Fruit fly (Drosophila melanogaster): ENCODE data around the gene AP-1gamma.

AP-1gamma gene

dm6 chrX:9060078-9060477 is 48.4 kb upstream of the AP-1gamma start (continued):
- TF ChIP-seq aop (GFP tag; IDR thresholded peaks at IDR 0.05) (no peak), CG6791 (GFP tag; IDR thresholded peaks at IDR 0.05; ENCODE audit: partially characterized antibody) (no peak), CG6854 (GFP tag; optimal IDR thresholded peaks at IDR 0.05) (peak; percentile 64), Tbp (GFP tag; optimal IDR thresholded peaks at IDR 0.05) (no peak), CG7839 (tag; optimal IDR thresholded peaks at IDR 0.05) (peak; percentile 75), CG12219 (GFP tag; optimal IDR thresholded peaks at IDR 0.05) (peak; percentile 82), tx (GFP tag; optimal IDR thresholded peaks at IDR 0.05) (no peak), CG2678 (tag; optimal IDR thresholded peaks at IDR 0.05) (peak; percentile 87), Camta (GFP tag; optimal IDR thresholded peaks at IDR 0.05) (peak; percentile 52), Ptx1 (GFP tag; IDR thresholded peaks at IDR 0.05) (peak; percentile 63), Hsf (GFP tag; optimal IDR thresholded peaks at IDR 0.05) (peak; percentile 55), dati (GFP tag; IDR thresholded peaks at IDR 0.05) (no peak), CG12104 (GFP tag; optimal IDR thresholded peaks at IDR 0.05) (peak; percentile 54), CG33213 (GFP tag; optimal IDR thresholded peaks at IDR 0.05) (no peak), Poxn (GFP tag; IDR thresholded peaks at IDR 0.05) (no peak), CG4707 (GFP tag; optimal IDR thresholded peaks at IDR 0.05) (peak; percentile 49), row (GFP tag; IDR thresholded peaks at IDR 0.05) (peak; percentile 85), CG4424 (GFP tag; optimal IDR thresholded peaks at IDR 0.05) (peak; percentile 64), CG11723 (GFP tag; optimal IDR thresholded peaks at IDR 0.05) (peak; percentile 42), Hr39 (optimal IDR thresholded peaks at IDR 0.05) (no peak), Fer2 (tag; optimal IDR thresholded peaks at IDR 0.05) (peak; percentile 13), knrl (GFP tag; IDR thresholded peaks at IDR 0.05; ENCODE audit: partially characterized antibody) (no peak), CG30403 (GFP tag; optimal IDR thresholded peaks at IDR 0.05) (peak; percentile 75), Neu2 (GFP tag; optimal IDR thresholded peaks at IDR 0.05; ENCODE audit: borderline replicate concordance) (no peak), TFAM (GFP tag; optimal IDR thresholded peaks at IDR 0.05) (no peak), CG12155 (GFP tag; optimal IDR thresholded peaks at IDR 0.05) (peak; percentile 26), trh (GFP tag; optimal IDR thresholded peaks at IDR 0.05) (no peak), tap (tag; optimal IDR thresholded peaks at IDR 0.05) (peak; percentile 85), so (GFP tag; IDR thresholded peaks at IDR 0.05) (peak; percentile 71; the same call in 2 of the 3 replicates), CG6175 (GFP tag; IDR thresholded peaks at IDR 0.05) (no peak), CG3995 (GFP tag; optimal IDR thresholded peaks at IDR 0.05) (peak; percentile 23), da (GFP tag; optimal IDR thresholded peaks at IDR 0.05) (no peak), CG13775 (GFP tag; optimal IDR thresholded peaks at IDR 0.05) (no peak), zen2 (GFP tag; IDR thresholded peaks at IDR 0.05; ENCODE audit: partially characterized antibody) (no peak), CG2120 (GFP tag; optimal IDR thresholded peaks at IDR 0.05) (peak; percentile 59), peb (GFP tag; IDR thresholded peaks at IDR 0.05) (peak; percentile 31; the same call in 1 of the 2 replicates), E2f2 (GFP tag; IDR thresholded peaks at IDR 0.05) (peak; percentile 63; the same call in 1 of the 2 replicates), sim (GFP tag; IDR thresholded peaks at IDR 0.05) (no peak), CG10274 (GFP tag; optimal IDR thresholded peaks at IDR 0.05) (peak; percentile 24), ranshi (GFP tag; IDR thresholded peaks at IDR 0.05) (peak; percentile 80), lbe (GFP tag; optimal IDR thresholded peaks at IDR 0.05) (peak; percentile 14), Dll (GFP tag; IDR thresholded peaks at IDR 0.05; ENCODE audit: partially characterized antibody) (no peak), CG34422 (GFP tag; IDR thresholded peaks at IDR 0.05) (peak; percentile 64; the same call in 1 of the 3 replicates), CG14441 (GFP tag; IDR thresholded peaks at IDR 0.05) (peak; percentile 75), CG7745 (tag; optimal IDR thresholded peaks at IDR 0.05) (no peak), CG9437 (GFP tag; optimal IDR thresholded peaks at IDR 0.05) (peak; percentile 71), gro (GFP tag; optimal IDR thresholded peaks at IDR 0.05) (no peak), ci (GFP tag; IDR thresholded peaks at IDR 0.05) (peak; percentile 87), CG7987 (GFP tag; optimal IDR thresholded peaks at IDR 0.05) (no peak), CoRest (tag; optimal IDR thresholded peaks at IDR 0.05) (peak; percentile 82), tna (GFP tag; IDR thresholded peaks at IDR 0.05; ENCODE audit: partially characterized antibody) (no peak), trem (tag; optimal IDR thresholded peaks at IDR 0.05) (peak; percentile 48)
